Fruit fly (Drosophila melanogaster) whole organism, embryonic: Measurements from ENCODE around the gene CG7509.
A peak's percentile ranks its signal among the peaks of the same experiment; 100 is the strongest.

ENCODE experiments used
- CG12104 ChIP-seq: fragments of 200-800 bp; sonication (Bioruptor generic); optimal IDR thresholded peaks from 3 replicates; lab custom pipeline; 2016; ENCODE audit warnings: missing biosample characterization, missing genetic modification characterization
- CG14667 ChIP-seq: fragments of 200-800 bp; sonication (Bioruptor generic); IDR thresholded peaks from 2 replicates; pipeline ENCODE4 v1.3.6; 2022; ENCODE audit warnings: missing biosample characterization, missing genetic modification characterization
- CG1529 ChIP-seq: fragments of 200-800 bp; sonication (Bioruptor generic); optimal IDR thresholded peaks from 3 replicates; lab custom pipeline; 2018; ENCODE audit warnings: missing biosample characterization, missing genetic modification characterization
- CG15696 ChIP-seq: fragments of 200-800 bp; sonication (Bioruptor generic); optimal IDR thresholded peaks from 2 replicates; lab custom pipeline; 2019; ENCODE audit warnings: missing biosample characterization, mild to moderate bottlenecking, missing genetic modification characterization, moderate library complexity
- CG17385 ChIP-seq: fragments of 200-800 bp; sonication (Bioruptor generic); optimal IDR thresholded peaks from 3 replicates; lab custom pipeline; 2018; ENCODE audit warnings: missing biosample characterization, mild to moderate bottlenecking, missing genetic modification characterization
- CG32532 ChIP-seq: fragments of 200-800 bp; sonication (Bioruptor generic); IDR thresholded peaks from 2 replicates; pipeline ENCODE4 v1.3.6; 2022; ENCODE audit warnings: missing biosample characterization, missing genetic modification characterization
- CG3281 ChIP-seq: fragments of 200-800 bp; sonication (Bioruptor generic); optimal IDR thresholded peaks from 3 replicates; lab custom pipeline; 2017; ENCODE audit warnings: missing biosample characterization, mild to moderate bottlenecking, missing genetic modification characterization
- CG33213 ChIP-seq: fragments of 200-800 bp; sonication (Bioruptor generic); optimal IDR thresholded peaks from 3 replicates; lab custom pipeline; 2016; ENCODE audit warnings: missing biosample characterization, missing genetic modification characterization
- CG42726 ChIP-seq: fragments of 200-800 bp; sonication (Bioruptor generic); IDR thresholded peaks from 2 replicates; pipeline ENCODE4 v1.3.6; 2022; ENCODE audit warnings: missing biosample characterization, missing genetic modification characterization; ENCODE audit not compliant: partially characterized antibody
- CG4282 ChIP-seq: fragments of 200-800 bp; sonication (Bioruptor generic); optimal IDR thresholded peaks from 2 replicates; lab custom pipeline; 2016; ENCODE audit warnings: missing biosample characterization, missing genetic modification characterization
- CG6254 ChIP-seq: fragments of 200-800 bp; sonication (Bioruptor generic); optimal IDR thresholded peaks from 3 replicates; lab custom pipeline; 2017; ENCODE audit warnings: mild to moderate bottlenecking, missing biosample characterization, missing genetic modification reagents, missing genetic modification characterization
- CG6813 ChIP-seq: fragments of 200-800 bp; sonication (Bioruptor generic); optimal IDR thresholded peaks from 2 replicates; lab custom pipeline; 2017; ENCODE audit warnings: missing biosample characterization, missing genetic modification characterization, mild to moderate bottlenecking, moderate library complexity, missing genetic modification reagents
- CG7372 ChIP-seq: fragments of 200-800 bp; sonication (Bioruptor generic); IDR thresholded peaks from 2 replicates; pipeline ENCODE4 v1.3.6; 2022; ENCODE audit warnings: missing biosample characterization, missing genetic modification characterization
- CG9817 ChIP-seq: fragments of 200-800 bp; sonication (Bioruptor generic); optimal IDR thresholded peaks from 2 replicates; lab custom pipeline; 2018; ENCODE audit warnings: missing biosample characterization, mild to moderate bottlenecking, missing genetic modification characterization, moderate library complexity
- CTCF ChIP-seq: fragments of 200-800 bp; sonication (Bioruptor generic); optimal IDR thresholded peaks from 2 replicates; lab custom pipeline; 2017; ENCODE audit warnings: missing biosample characterization, mild to moderate bottlenecking, missing genetic modification characterization, moderate library complexity
- Elba2 ChIP-seq: fragments of 200-800 bp; sonication (Bioruptor generic); optimal IDR thresholded peaks from 3 replicates; lab custom pipeline; 2016; ENCODE audit warnings: missing biosample characterization, missing genetic modification characterization
- HHEX ChIP-seq: fragments of 200-800 bp; sonication (Bioruptor generic); optimal IDR thresholded peaks from 3 replicates; lab custom pipeline; 2017; ENCODE audit warnings: missing biosample characterization, mild to moderate bottlenecking, missing genetic modification characterization, missing genetic modification reagents
- Meics ChIP-seq: fragments of 200-800 bp; sonication (Bioruptor generic); optimal IDR thresholded peaks from 2 replicates; lab custom pipeline; 2017; ENCODE audit warnings: missing biosample characterization, mild to moderate bottlenecking, missing genetic modification characterization
- Poxn ChIP-seq: fragments of 200-800 bp; sonication (Bioruptor generic); IDR thresholded peaks from 2 replicates; pipeline ENCODE4 v1.3.6; 2022; ENCODE audit warnings: missing biosample characterization, missing genetic modification characterization
- Trl ChIP-seq, 3 experiments: fragments of >200 bp in 2 of 3; fragments of 200-800 bp in 1 of 3; sonication (Bioruptor generic) in 1 of 3; optimal IDR thresholded peaks; 2 replicates in 1 of 3; 3 replicates in 2 of 3; lab custom pipeline; 2016 to 2017; ENCODE audit warnings: missing biosample characterization in 1 of 3, missing genetic modification characterization in 1 of 3
- ap ChIP-seq: fragments of 200-800 bp; sonication (Bioruptor generic); IDR thresholded peaks from 2 replicates; pipeline ENCODE4 v1.3.6; 2022; ENCODE audit warnings: missing biosample characterization, missing genetic modification characterization
- cad ChIP-seq: fragments of >200 bp; optimal IDR thresholded peaks from 2 replicates; lab custom pipeline; 2017; ENCODE audit warnings: missing biosample characterization, missing genetic modification characterization
- eyg ChIP-seq: fragments of 200-800 bp; sonication (Bioruptor generic); optimal IDR thresholded peaks from 3 replicates; lab custom pipeline; 2016; ENCODE audit warnings: missing biosample characterization, missing genetic modification characterization
- lbe ChIP-seq: fragments of 200-800 bp; sonication (Bioruptor generic); optimal IDR thresholded peaks from 2 replicates; lab custom pipeline; 2016; ENCODE audit warnings: missing biosample characterization, mild to moderate bottlenecking, missing genetic modification characterization
- stwl ChIP-seq: fragments of 200-800 bp; sonication (Bioruptor generic); optimal IDR thresholded peaks from 3 replicates; lab custom pipeline; 2018; ENCODE audit warnings: missing biosample characterization, mild to moderate bottlenecking, missing genetic modification characterization, moderate library complexity
- tll ChIP-seq, 2 experiments: fragments of 200-800 bp in 1 of 2; fragments of >200 bp in 1 of 2; sonication (Bioruptor generic) in 1 of 2; optimal IDR thresholded peaks; 2 replicates each; lab custom pipeline; 2017 to 2019; ENCODE audit warnings: missing biosample characterization in 2 of 2, missing genetic modification characterization in 2 of 2, mild to moderate bottlenecking in 1 of 2, moderate library complexity in 1 of 2
- z ChIP-seq: fragments of 200-800 bp; sonication (Bioruptor generic); IDR thresholded peaks from 3 replicates; pipeline ENCODE4 v1.3.6; 2022; ENCODE audit warnings: missing biosample characterization, missing genetic modification characterization

Gene CG7509

DNA sequence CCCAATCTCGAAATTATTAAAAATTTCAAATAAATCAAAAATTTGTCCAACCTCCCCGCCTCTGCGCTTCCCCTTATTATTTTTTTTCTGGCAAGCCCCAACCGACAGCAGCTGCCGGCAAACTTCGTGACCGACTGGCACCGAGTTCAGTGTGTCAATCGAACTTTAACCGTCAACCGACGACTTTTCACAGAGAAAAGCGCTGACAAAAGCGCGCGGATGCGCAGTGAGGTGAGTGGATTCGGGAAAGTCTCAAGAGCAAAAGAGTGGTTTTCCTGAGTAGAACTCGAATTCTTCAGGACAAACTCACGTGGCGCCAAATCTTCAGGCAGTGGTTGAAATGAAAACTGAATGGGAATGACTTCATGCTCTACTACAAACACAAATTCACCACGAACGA is 4.4 kb downstream of the CG7509 start (continued):
- TF ChIP-seq ap (GFP tag; lab: Robert Waterston, UW) (no peak), CG14667 (GFP tag; lab: Robert Waterston, UW) (no peak), CG32532 (GFP tag; lab: Robert Waterston, UW) (no peak), HHEX (no peak), CG33213 (GFP tag; lab: Kevin White, UChicago) (no peak), z (GFP tag; lab: Robert Waterston, UW) (peak; percentile 94), CG42726 (GFP tag; lab: Robert Waterston, UW) (no peak), CG1529 (GFP tag; lab: Kevin White, UChicago) (no peak), CG4282 (GFP tag; lab: Kevin White, UChicago) (no peak), Trl (optimal IDR thresholded peaks at IDR 0.05; lab: Kevin White, UChicago) (peak in 1 of 2 experiments; percentile 10), Trl (GFP tag; optimal IDR thresholded peaks at IDR 0.05; lab: Kevin White, UChicago) (no peak)

DNA sequence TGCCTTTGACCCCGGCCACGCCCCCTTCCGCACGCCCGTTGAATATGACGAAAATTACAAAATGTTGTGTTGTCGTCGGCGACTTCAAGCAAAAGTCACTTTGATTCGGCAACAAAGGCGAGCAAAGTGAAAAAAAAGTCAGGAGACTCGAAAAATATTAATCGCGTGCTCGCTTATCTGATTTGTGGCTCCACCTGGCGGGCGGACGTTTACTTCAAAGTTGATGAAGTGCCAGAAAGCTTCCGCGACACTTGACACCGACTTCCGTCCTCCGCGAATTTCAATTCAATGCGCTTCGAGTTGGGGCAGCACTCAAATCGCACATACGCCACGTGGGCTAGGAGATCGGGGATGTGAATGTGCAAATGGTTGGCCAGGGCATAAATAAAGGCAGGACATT is 28.6 kb downstream of the CG7509 start:
- peak; percentile 65 for TF ChIP-seq CTCF (GFP tag; lab: Kevin White, UChicago)
- no peak for TF ChIP-seq CG12104 (GFP tag; lab: Kevin White, UChicago)

DNA sequence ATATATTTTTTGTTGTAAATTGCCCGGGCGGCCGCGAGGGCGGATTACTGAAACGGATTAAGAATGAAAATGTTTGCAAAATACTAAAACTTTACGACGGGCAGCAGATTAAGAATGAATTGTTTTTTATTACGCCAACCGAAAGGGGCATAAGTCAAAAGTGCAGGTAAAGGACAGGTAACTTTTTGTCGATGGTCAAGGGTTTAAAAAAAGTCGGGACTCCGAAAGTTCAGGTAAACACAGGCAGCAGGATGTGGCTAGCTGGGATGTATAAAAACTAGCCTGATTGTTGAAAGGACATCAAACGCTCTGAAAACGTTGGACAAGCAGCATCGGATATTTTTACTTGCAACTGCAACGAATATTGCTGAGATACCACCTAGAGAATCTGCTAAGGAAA is 47.5 kb downstream of the CG7509 start, which contains the start of gene CG13711:
TSS of gene CG13711 (plus strand) at position 301 of the 400 bp plus-strand sequence.
- TF ChIP-seq CG3281 (GFP tag; lab: Kevin White, UChicago), result no peak
- TF ChIP-seq CG9817, result no peak
- TF ChIP-seq cad (GFP tag; lab: Kevin White, UChicago), result peak; percentile 74
- no peak for TF ChIP-seq eyg (GFP tag; lab: Kevin White, UChicago)
- TF ChIP-seq Meics, result no peak
- TF ChIP-seq CG15696 (tag; lab: Kevin White, UChicago), result no peak
- no peak for TF ChIP-seq CG6813 (GFP tag; lab: Kevin White, UChicago)
- peak in 1 of 2 experiments; percentile 69 for TF ChIP-seq tll (GFP tag; optimal IDR thresholded peaks at IDR 0.05; lab: Kevin White, UChicago)
- no peak for TF ChIP-seq lbe (GFP tag; lab: Kevin White, UChicago)
- TF ChIP-seq CG7372, result no peak

DNA sequence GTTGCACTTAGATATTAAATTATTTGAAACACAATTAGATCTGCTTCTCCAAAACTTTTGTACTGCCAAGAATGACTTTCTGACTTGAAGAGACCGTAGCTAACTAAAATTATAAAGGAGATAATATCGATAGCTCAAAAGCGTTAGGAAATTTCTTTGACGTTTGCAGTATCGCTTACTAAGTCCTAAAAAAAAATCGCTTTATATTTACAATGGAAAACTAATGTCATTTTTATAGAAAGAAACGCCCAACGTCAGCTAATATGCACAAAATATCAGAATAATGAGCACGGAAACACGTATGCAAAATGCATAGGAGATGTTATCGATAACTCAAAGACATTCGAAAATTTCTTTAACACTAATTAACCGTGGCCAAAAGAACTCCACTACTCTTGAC is 51.4 kb downstream of the CG7509 start, which contains the start of gene CG12493:
TSS of gene CG12493 (minus strand) at position 101 of the 400 bp plus-strand sequence.
- TF ChIP-seq tll (GFP tag; optimal IDR thresholded peaks at IDR 0.05; lab: Kevin White, UChicago) (peak in 1 of 2 experiments; percentile 70), CG17385 (no peak), CG6254 (GFP tag; lab: Kevin White, UChicago) (no peak), stwl (peak; percentile 3), Elba2 (GFP tag; lab: Kevin White, UChicago) (peak; percentile 8), Poxn (no peak)
